Worm (Caenorhabditis elegans) whole organism, late embryonic: Measurements from ENCODE around the gene ref-1.

Source experiments
- F13H6.1 ChIP-seq: sonication (generic microtip); optimal IDR thresholded peaks from 2 replicates; lab custom pipeline; 2016; ENCODE audit warnings: missing genetic modification characterization, missing compliant biosample characterization
- ama-1 ChIP-seq: fragments of 150-350 bp; optimal IDR thresholded peaks from 2 replicates; lab custom pipeline; 2014
- ceh-14 ChIP-seq: sonication (generic microtip); optimal IDR thresholded peaks from 2 replicates; lab custom pipeline; 2016; ENCODE audit warnings: missing genotype, missing genetic modification characterization, missing compliant biosample characterization
- gmeb-2 ChIP-seq: sonication (generic microtip); optimal IDR thresholded peaks from 2 replicates; lab custom pipeline; 2016; ENCODE audit warnings: missing genetic modification characterization, inconsistent platforms, missing compliant biosample characterization
- pax-1 ChIP-seq: fragments of 150-350 bp; optimal IDR thresholded peaks from 2 replicates; lab custom pipeline; 2014; ENCODE audit warnings: missing biosample characterization, missing genetic modification characterization
- tbx-2 ChIP-seq: sonication (generic microtip); optimal IDR thresholded peaks from 2 replicates; lab custom pipeline; 2016; ENCODE audit warnings: missing genetic modification characterization, missing compliant biosample characterization
- unc-55 ChIP-seq: sonication (generic microtip); optimal IDR thresholded peaks from 2 replicates; lab custom pipeline; 2017; ENCODE audit warnings: missing biosample characterization, missing genetic modification reagents, missing genetic modification characterization

- TF ChIP-seq ama-1 (lab: Kevin White, UChicago) (no peak), ceh-14 (tag; lab: Kevin White, UChicago) (no peak), F13H6.1 (tag; lab: Kevin White, UChicago) (no peak), pax-1 (tag; lab: Kevin White, UChicago) (no peak), tbx-2 (no peak), unc-55 (peak; percentile 11), gmeb-2 (tag; lab: Kevin White, UChicago) (no peak)
Measured at ce11 chrII:10203067-10203466, 15.2 kb upstream of the ref-1 start.
